Worm (Caenorhabditis elegans) whole organism, L1 larva: Measurements from ENCODE around the gene F43G6.8.
A peak's percentile ranks its signal among the peaks of the same experiment; 100 is the strongest.

Experiments
- C16A3.4 ChIP-seq: fragments of 150-350 bp; optimal IDR thresholded peaks from 2 replicates; lab custom pipeline; 2014; ENCODE audit warnings: missing biosample characterization, missing genetic modification characterization
- alr-1 ChIP-seq: fragments of 200-800 bp; sonication (Bioruptor generic); optimal IDR thresholded peaks from 2 replicates; lab custom pipeline; 2018; ENCODE audit warnings: borderline replicate concordance, mild to moderate bottlenecking, missing genetic modification characterization, missing compliant biosample characterization
- lin-39 ChIP-seq: fragments of 150-350 bp; optimal IDR thresholded peaks from 2 replicates; lab custom pipeline; 2014; ENCODE audit warnings: missing biosample characterization, missing genetic modification reagents, missing genetic modification characterization
- zip-4 ChIP-seq: fragments of 200-800 bp; sonication (Bioruptor generic); optimal IDR thresholded peaks from 2 replicates; lab custom pipeline; 2018; ENCODE audit warnings: mild to moderate bottlenecking, missing genetic modification characterization, moderate library complexity, missing compliant biosample characterization

DNA sequence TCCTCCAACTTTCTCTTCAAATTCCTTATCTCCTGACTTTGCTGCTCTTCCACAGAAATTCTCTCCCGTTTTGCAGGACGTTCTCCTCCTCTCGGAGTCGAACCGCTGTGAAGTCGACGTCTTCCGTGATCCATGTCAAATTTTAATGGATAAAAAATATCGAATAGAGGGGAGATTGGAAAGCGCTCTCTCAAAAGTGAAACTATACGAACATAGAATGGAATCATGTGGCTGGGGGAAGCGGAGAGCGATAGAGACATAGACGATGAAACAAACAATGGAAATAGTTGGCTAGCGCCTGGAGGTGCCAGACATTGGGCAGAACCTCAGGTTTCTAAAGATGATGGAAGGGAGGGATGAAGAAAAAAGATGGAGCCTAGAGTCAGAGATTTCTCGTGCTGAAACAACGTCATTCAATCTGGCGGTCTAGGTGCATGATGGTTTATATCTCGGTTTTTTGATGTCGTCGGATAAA lies at the start of gene F43G6.8:
- TF ChIP-seq alr-1 (tag; lab: Kevin White, UChicago) (no peak), lin-39 (tag; lab: Kevin White, UChicago) (no peak), C16A3.4 (peak; percentile 37), zip-4 (no peak)
